Worm (Caenorhabditis elegans): ENCODE results near the gene acp-4.

DNA sequence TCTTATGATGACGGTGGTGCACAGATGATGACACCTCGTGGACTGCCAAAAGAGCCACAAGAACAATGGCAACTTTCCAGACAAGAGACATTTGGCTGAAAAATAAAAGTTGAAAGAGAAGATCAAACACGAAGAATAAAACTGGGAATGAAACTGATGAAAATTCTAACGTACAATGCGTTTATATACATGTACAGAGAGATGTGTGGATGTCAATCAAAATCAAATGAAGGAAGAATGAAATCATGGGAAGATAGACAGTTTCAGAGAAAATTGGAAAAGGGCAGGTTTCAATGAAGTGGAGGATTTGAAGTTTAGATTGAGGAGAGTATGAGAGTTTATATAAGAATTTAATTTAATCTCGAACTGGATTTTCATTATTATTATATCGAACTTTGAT lies 35.8 kb downstream of the acp-4 start, which contains the start of gene dod-23:
- TF ChIP-seq Y75B8A.6 (GFP tag; IDR thresholded peaks at IDR 0.05) (no peak), mes-2 (tag; optimal IDR thresholded peaks at IDR 0.05; ENCODE audit: poor library complexity, severe bottlenecking) (no peak)
